Worm (Caenorhabditis elegans) whole organism, dauer: ENCODE data around the gene F49H12.3.

Experiments
- unc-62 ChIP-seq: sonication (generic microtip); optimal IDR thresholded peaks from 2 replicates; lab custom pipeline; 2017; ENCODE audit warnings: missing biosample characterization, missing genetic modification reagents, missing genetic modification characterization

Gene F49H12.3

ce11 chrX:2070418-2070996 is 13.7 kb upstream of the F49H12.3 start, which contains the start of gene acl-4:
Gene acl-4, minus strand, starts transcription at chrX:2070444.
- TF ChIP-seq unc-62 (GFP tag; lab: Kevin White, UChicago): no peak

ce11 chrX:2071392-2072001 is 12.7 kb upstream of the F49H12.3 start:
- TF ChIP-seq unc-62 (GFP tag; lab: Kevin White, UChicago): no peak

ce11 chrX:2074055-2074454 is 10.1 kb upstream of the F49H12.3 start, which contains the start of gene txdc-12.2:
Gene txdc-12.2, plus strand, starts transcription at chrX:2074450.
- no peak for TF ChIP-seq unc-62 (GFP tag; lab: Kevin White, UChicago)

- TF ChIP-seq unc-62 (GFP tag; lab: Kevin White, UChicago): no peak
Measured at ce11 chrX:2075169-2075568, 9.0 kb upstream of the F49H12.3 start.

ce11 chrX:2078822-2079221 is 5.4 kb upstream of the F49H12.3 start:
- no peak for TF ChIP-seq unc-62 (GFP tag; lab: Kevin White, UChicago)

ce11 chrX:2079536-2079935 is 4.6 kb upstream of the F49H12.3 start, which contains the start of gene F49H12.4:
Gene F49H12.4, plus strand, starts transcription at chrX:2079836.
- no peak for TF ChIP-seq unc-62 (GFP tag; lab: Kevin White, UChicago)

- no peak for TF ChIP-seq unc-62 (GFP tag; lab: Kevin White, UChicago)
Measured at ce11 chrX:2084988-2085387, 813 bp downstream of the F49H12.3 start, which contains the start of gene F49H12.2. Gene F49H12.2, plus strand, starts transcription at chrX:2085288.

- no peak for TF ChIP-seq unc-62 (GFP tag; lab: Kevin White, UChicago)
Measured at ce11 chrX:2085494-2085893, 1.3 kb downstream of the F49H12.3 start.

- no peak for TF ChIP-seq unc-62 (GFP tag; lab: Kevin White, UChicago)
Measured at ce11 chrX:2087716-2088115, 3.5 kb downstream of the F49H12.3 start.

ce11 chrX:2089434-2089833 is 5.3 kb downstream of the F49H12.3 start, which contains the start of gene lsy-2:
Gene lsy-2, plus strand, starts transcription at chrX:2089704.
- TF ChIP-seq unc-62 (GFP tag; lab: Kevin White, UChicago): no peak

- no peak for TF ChIP-seq unc-62 (GFP tag; lab: Kevin White, UChicago)
Measured at ce11 chrX:2090493-2090892, 6.3 kb downstream of the F49H12.3 start.

- TF ChIP-seq unc-62 (GFP tag; lab: Kevin White, UChicago): no peak
Measured at ce11 chrX:2093169-2093568, 9.0 kb downstream of the F49H12.3 start, which contains the start of gene col-164. Gene col-164, plus strand, starts transcription at chrX:2093469.

ce11 chrX:2094094-2094493 is 9.9 kb downstream of the F49H12.3 start:
- no peak for TF ChIP-seq unc-62 (GFP tag; lab: Kevin White, UChicago)

- no peak for TF ChIP-seq unc-62 (GFP tag; lab: Kevin White, UChicago)
Measured at ce11 chrX:2096804-2097203, 12.6 kb downstream of the F49H12.3 start, which contains the start of gene T21D9.2. Gene T21D9.2, minus strand, starts transcription at chrX:2096904.

ce11 chrX:2099002-2099401 is 14.8 kb downstream of the F49H12.3 start:
- TF ChIP-seq unc-62 (GFP tag; lab: Kevin White, UChicago): no peak

ce11 chrX:2105310-2105709 is 21.1 kb downstream of the F49H12.3 start, which contains the start of gene F53B1.3:
Gene F53B1.3, plus strand, starts transcription at chrX:2105610.
- no peak for TF ChIP-seq unc-62 (GFP tag; lab: Kevin White, UChicago)

ce11 chrX:2107414-2107813 is 23.2 kb downstream of the F49H12.3 start:
- no peak for TF ChIP-seq unc-62 (GFP tag; lab: Kevin White, UChicago)
